Worm (Caenorhabditis elegans): ENCODE results near the gene H14N18.4.

DNA sequence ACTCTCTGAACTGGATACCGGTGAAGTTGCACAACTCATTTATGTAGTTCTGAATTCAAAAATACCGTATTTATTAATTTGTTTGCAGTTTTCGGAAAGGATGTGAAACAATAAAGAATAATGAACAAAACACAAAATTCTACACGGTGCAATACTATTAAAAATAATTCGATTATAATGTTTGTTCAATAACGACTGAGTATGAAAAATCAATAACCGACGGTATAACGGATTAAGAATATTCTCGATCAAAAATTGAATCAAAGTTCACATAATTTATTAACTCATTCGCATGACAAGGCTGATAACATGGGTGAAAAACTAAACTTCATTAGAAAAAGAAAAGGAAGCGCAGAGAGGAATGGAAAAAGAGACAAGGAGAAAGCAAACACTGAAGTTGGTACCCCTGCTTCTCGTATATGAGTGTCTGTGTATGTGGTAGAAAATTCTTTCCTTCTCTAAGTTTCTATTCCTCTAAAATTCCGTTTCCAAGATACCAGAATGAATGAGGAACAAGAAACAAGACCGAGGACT lies 46.2 kb upstream of the H14N18.4 start, which contains the start of gene nhr-143:
- TF ChIP-seq nfya-1 (tag; optimal IDR thresholded peaks at IDR 0.05; ENCODE audit: insufficient read depth) (no peak), ama-1 (optimal IDR thresholded peaks at IDR 0.05) (no peak), nhr-11 (tag; optimal IDR thresholded peaks at IDR 0.05) (no peak), egl-27 (tag; optimal IDR thresholded peaks at IDR 0.05) (no peak), skn-1 (tag; optimal IDR thresholded peaks at IDR 0.05) (no peak), jun-1 (tag; optimal IDR thresholded peaks at IDR 0.05) (no peak), nhr-23 (tag; optimal IDR thresholded peaks at IDR 0.05) (no peak), egl-5 (tag; optimal IDR thresholded peaks at IDR 0.05) (no peak), lin-15B (tag; optimal IDR thresholded peaks at IDR 0.05) (no peak), fos-1 (tag; optimal IDR thresholded peaks at IDR 0.05) (no peak)

Data from whole organism, L3 larva.